Worm (Caenorhabditis elegans) whole organism, dauer: ENCODE results near the gene T07H8.11.

Source experiments
- unc-62 ChIP-seq: sonication (generic microtip); optimal IDR thresholded peaks from 2 replicates; lab custom pipeline; 2017; ENCODE audit warnings: missing biosample characterization, missing genetic modification reagents, missing genetic modification characterization

The T07H8.11 gene

DNA sequence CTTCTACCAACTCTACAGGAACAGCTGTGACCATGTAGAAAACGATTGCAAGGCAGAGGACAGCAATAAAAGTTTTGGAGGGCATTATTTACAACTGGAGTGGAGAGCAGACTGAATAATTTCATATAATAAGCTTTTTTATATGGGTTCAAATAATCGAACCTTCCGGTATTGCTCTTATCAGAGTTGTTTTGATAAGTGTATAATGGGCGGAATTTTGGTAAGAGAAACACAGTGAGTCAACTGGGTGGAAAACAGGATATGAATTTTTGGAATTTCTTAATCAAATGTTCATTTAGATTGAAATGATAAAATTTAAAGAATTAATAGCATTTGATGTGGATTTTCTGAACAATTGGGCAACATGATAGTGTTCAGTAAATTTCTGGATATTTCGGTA, 1.4 kb downstream of the T07H8.11 start, which contains the start of gene Y57E12B.11:
TSS of gene Y57E12B.11 (minus strand) at position 101 of the 400 bp plus-strand sequence.
- TF ChIP-seq unc-62, result no peak

DNA sequence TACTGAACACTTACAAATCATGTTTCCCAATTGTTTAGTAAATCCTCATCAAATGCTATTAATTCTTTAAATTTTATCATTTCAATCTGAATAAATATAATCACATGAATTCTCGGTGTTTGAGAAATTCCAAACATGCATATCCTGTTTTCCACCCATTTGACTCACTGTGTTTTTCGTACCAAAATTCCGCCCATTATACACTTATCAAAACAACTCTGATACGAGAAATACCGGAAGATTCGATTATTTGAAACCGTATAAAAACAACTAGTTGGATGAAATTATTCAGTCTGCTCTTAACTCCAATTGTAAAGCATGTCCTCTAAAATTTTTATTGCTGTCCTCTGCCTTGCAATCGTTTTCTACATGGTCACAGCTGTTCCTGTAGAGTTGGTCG, 3.0 kb downstream of the T07H8.11 start, which contains the start of gene Y57E12B.1:
TSS of gene Y57E12B.1 (plus strand) at position 301 of the 400 bp plus-strand sequence.
- no peak for TF ChIP-seq unc-62

ce11 chrV:6947442-6947841, 3.8 kb downstream of the T07H8.11 start, which contains the start of gene Y57E12B.4:
Y57E12B.4 (minus strand) TSS chrV:6947542.
- no peak for TF ChIP-seq unc-62

ce11 chrV:6935878-6936277, 15.3 kb downstream of the T07H8.11 start, which contains the start of gene Y57E12B.10:
Y57E12B.10 (minus strand) TSS chrV:6935978.
- no peak for TF ChIP-seq unc-62

ce11 chrV:6934212-6934611, 17.0 kb downstream of the T07H8.11 start, which contains the start of gene lipl-6:
lipl-6 (minus strand) TSS chrV:6934312.
- TF ChIP-seq unc-62, result no peak

DNA sequence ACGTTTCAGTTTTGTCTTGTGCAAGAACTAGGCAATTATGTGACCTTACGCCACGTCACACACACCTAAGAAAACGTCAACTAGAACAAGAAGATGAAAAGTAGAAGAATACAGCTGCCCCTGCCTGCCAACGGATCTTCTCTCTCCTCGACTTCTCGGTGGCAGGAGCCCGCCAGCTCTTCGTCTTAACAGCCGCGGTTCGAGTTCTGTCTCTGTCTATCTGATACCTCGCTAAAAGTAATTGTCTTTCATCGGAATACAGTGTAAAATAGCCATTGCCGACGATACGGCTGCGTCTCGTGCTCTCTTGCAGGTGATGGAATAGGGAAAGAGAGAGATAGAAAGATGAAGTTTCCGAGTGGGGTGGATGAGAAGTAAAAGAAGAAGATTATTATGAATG, 20.9 kb downstream of the T07H8.11 start:
- no peak for TF ChIP-seq unc-62

- TF ChIP-seq unc-62, result no peak
Observed at ce11 chrV:6928938-6929337, 22.3 kb downstream of the T07H8.11 start, which contains the start of gene unc-68. unc-68 (minus strand) TSS chrV:6929038.

DNA sequence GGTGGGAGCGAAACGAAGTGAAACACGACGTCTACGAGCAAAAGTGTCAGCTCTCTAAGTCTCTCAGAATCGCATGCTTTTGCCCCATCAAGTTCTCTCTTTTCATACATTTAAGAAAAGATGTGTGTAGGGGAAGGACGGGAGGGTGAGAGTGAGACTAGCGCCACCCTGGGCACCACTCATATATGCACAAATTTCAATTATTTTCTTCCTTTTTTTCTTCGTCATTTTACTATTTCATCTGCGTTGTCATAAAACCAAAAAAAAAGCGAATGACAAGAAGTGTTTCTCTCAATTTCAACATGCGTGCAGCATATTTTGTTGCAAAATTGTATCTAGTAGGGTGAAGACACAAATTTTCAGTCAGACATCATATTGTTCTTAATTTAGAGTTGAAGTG, 24.6 kb downstream of the T07H8.11 start:
- no peak for TF ChIP-seq unc-62

DNA sequence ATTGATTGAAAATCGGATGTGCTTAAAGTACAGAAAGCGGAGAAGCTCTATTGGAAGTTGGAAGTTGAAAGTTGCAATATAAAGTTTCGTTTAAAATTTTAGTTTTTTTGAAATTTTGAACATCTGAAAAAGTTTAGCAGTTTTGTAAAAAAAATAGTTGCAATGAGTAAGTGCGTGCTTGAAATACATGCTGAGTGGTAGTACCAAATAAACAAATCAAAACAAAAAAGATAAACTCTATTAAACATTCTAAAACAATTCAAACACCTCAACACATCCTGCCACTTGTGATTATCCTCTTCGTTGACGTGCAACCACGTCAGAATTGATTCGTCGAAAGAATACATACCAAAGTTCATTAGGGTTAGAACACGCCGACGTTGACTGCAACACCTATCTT, 32.0 kb downstream of the T07H8.11 start:
- no peak for TF ChIP-seq unc-62

DNA sequence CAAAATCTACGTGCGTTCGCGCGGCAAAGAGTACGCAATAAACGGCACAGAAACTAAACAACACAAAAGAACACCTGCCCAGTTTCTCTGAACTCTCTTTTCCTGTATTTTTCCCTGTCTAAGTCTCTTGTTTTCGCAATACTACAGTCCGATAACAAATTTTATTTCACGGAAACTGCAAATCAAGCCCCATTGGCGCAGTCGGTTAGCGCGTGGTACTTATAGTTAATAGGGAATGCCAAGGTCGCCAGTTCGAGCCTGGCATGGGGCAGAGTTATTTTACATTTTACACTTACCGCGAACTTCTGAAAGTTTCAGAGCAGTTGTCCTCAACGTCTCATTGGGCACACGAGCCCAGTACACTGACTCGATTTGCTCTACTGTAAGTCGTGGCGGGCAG, 33.9 kb downstream of the T07H8.11 start:
- TF ChIP-seq unc-62, result no peak

DNA sequence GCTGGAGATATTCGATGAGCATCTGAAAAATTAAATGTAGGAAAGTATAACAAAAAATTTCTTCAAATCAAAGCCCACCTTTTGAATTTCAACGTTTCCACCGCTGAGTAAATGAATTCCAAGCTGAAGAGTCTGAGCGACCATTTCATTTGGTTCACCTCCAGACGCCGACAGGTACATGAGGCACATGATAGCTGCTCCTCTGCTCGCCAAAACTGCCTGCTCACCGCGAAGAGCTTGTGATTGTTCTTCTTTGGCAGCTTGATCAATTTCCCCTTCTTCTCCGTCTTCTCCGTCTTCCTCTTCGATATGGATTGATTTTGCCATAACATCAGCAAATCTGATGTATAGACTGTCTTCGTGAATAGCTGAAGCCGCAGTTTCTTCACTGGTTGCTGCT, 44.8 kb downstream of the T07H8.11 start:
- no peak for TF ChIP-seq unc-62

ce11 chrV:6901943-6902549, 49.2 kb downstream of the T07H8.11 start:
- TF ChIP-seq unc-62, result no peak

ce11 chrV:6900814-6901592, 50.2 kb downstream of the T07H8.11 start:
- TF ChIP-seq unc-62, result no peak
